Worm (Caenorhabditis elegans) whole organism, L1 larva: ENCODE measurements around the gene grl-8.
A peak's percentile ranks its signal among the peaks of the same experiment; 100 is the strongest.

Experiments used
- C04F5.9 ChIP-seq: sonication (generic microtip); optimal IDR thresholded peaks from 2 replicates; lab custom pipeline; 2016; ENCODE audit warnings: missing genetic modification characterization, missing compliant biosample characterization
- C34B4.2 ChIP-seq: sonication (generic microtip); optimal IDR thresholded peaks from 2 replicates; lab custom pipeline; 2017; ENCODE audit warnings: mild to moderate bottlenecking, missing genetic modification characterization, missing compliant biosample characterization
- F16B12.6 ChIP-seq: fragments of 150-350 bp; optimal IDR thresholded peaks from 2 replicates; lab custom pipeline; 2014; ENCODE audit warnings: missing biosample characterization, missing genetic modification characterization
- alr-1 ChIP-seq: fragments of 200-800 bp; sonication (Bioruptor generic); optimal IDR thresholded peaks from 2 replicates; lab custom pipeline; 2018; ENCODE audit warnings: borderline replicate concordance, mild to moderate bottlenecking, missing genetic modification characterization, missing compliant biosample characterization
- aly-2 ChIP-seq: fragments of 150-350 bp; optimal IDR thresholded peaks from 2 replicates; lab custom pipeline; 2014; ENCODE audit warnings: missing biosample characterization, missing genetic modification characterization
- ceh-63 ChIP-seq: fragments of 200-800 bp; sonication (Bioruptor generic); optimal IDR thresholded peaks from 2 replicates; lab custom pipeline; 2018; ENCODE audit warnings: mild to moderate bottlenecking, missing genetic modification characterization, missing compliant biosample characterization
- ceh-88 ChIP-seq: fragments of 200-800 bp; sonication (Bioruptor generic); IDR thresholded peaks from 2 replicates; pipeline ENCODE4 v1.3.6; 2022; ENCODE audit warnings: missing genetic modification characterization, missing compliant biosample characterization
- dsc-1 ChIP-seq: sonication (generic microtip); optimal IDR thresholded peaks from 2 replicates; lab custom pipeline; 2016; ENCODE audit warnings: mild to moderate bottlenecking, missing genetic modification characterization, missing compliant biosample characterization
- efl-1 ChIP-seq, 4 experiments: fragments of 150-350 bp; optimal IDR thresholded peaks in 3 of 4; peaks in 1 of 4; 1 replicate in 1 of 4; 2 replicates in 3 of 4; lab custom pipeline; 2014; ENCODE audit warnings: missing biosample characterization in 2 of 4, missing genetic modification characterization in 2 of 4, missing genetic modification reagents in 2 of 4
- egl-13 ChIP-seq: sonication (generic microtip); optimal IDR thresholded peaks from 2 replicates; lab custom pipeline; 2016; ENCODE audit warnings: missing genotype, missing genetic modification reagents, missing genetic modification characterization, missing compliant biosample characterization
- elt-2 ChIP-seq: sonication (generic microtip); optimal IDR thresholded peaks from 2 replicates; lab custom pipeline; 2016; ENCODE audit warnings: missing genetic modification characterization, mild to moderate bottlenecking, inconsistent platforms, missing compliant biosample characterization, missing genetic modification reagents
- fkh-10 ChIP-seq: sonication (generic microtip); optimal IDR thresholded peaks from 2 replicates; lab custom pipeline; 2017; ENCODE audit warnings: missing biosample characterization, missing genetic modification reagents, missing genetic modification characterization
- fkh-4 ChIP-seq: sonication (generic microtip); optimal IDR thresholded peaks from 2 replicates; lab custom pipeline; 2016; ENCODE audit warnings: missing compliant biosample characterization, missing genetic modification characterization, borderline replicate concordance
- fkh-8 ChIP-seq: sonication (generic microtip); optimal IDR thresholded peaks from 2 replicates; lab custom pipeline; 2016; ENCODE audit warnings: mild to moderate bottlenecking, missing genetic modification characterization, missing compliant biosample characterization
- fos-1 ChIP-seq: fragments of 150-350 bp; optimal IDR thresholded peaks from 2 replicates; lab custom pipeline; 2014; ENCODE audit warnings: missing biosample characterization, missing genetic modification characterization
- hlh-17 ChIP-seq: fragments of 200-800 bp; sonication (Bioruptor generic); optimal IDR thresholded peaks from 2 replicates; lab custom pipeline; 2018; ENCODE audit warnings: missing genetic modification characterization, mild to moderate bottlenecking, missing compliant biosample characterization, moderate library complexity, borderline replicate concordance
- hpl-2 ChIP-seq: fragments of 150-350 bp; optimal IDR thresholded peaks from 2 replicates; lab custom pipeline; 2014; ENCODE audit warnings: missing biosample characterization, missing genetic modification reagents, missing genetic modification characterization
- lin-13 ChIP-seq: fragments of 150-350 bp; optimal IDR thresholded peaks from 2 replicates; lab custom pipeline; 2014; ENCODE audit warnings: missing biosample characterization, missing genetic modification reagents, missing genetic modification characterization
- lin-14 ChIP-seq: fragments of 200-800 bp; sonication (Bioruptor generic); optimal IDR thresholded peaks from 2 replicates; lab custom pipeline; 2018; ENCODE audit warnings: mild to moderate bottlenecking, missing genetic modification characterization, moderate library complexity, missing compliant biosample characterization
- lin-35 ChIP-seq, 2 experiments: fragments of 150-350 bp; optimal IDR thresholded peaks; 2 replicates each; lab custom pipeline; 2014; ENCODE audit warnings: missing biosample characterization in 2 of 2, missing genetic modification characterization in 2 of 2, missing genetic modification reagents in 2 of 2
- mep-1 ChIP-seq: fragments of 150-350 bp; optimal IDR thresholded peaks from 2 replicates; lab custom pipeline; 2014; ENCODE audit warnings: missing biosample characterization, missing genetic modification characterization
- nhr-11 ChIP-seq: fragments of 150-350 bp; optimal IDR thresholded peaks from 2 replicates; lab custom pipeline; 2014; ENCODE audit warnings: missing biosample characterization, missing genetic modification characterization
- nhr-19 ChIP-seq: fragments of 200-800 bp; sonication (Bioruptor generic); conservative IDR thresholded peaks from 2 replicates; pipeline ENCODE4 v1.3.6; 2022; ENCODE audit warnings: missing genetic modification characterization, missing compliant biosample characterization
- nhr-20 ChIP-seq: sonication (generic microtip); optimal IDR thresholded peaks from 2 replicates; lab custom pipeline; 2016; ENCODE audit warnings: mild to moderate bottlenecking, missing genetic modification characterization, missing compliant biosample characterization
- nhr-28 ChIP-seq: fragments of 150-350 bp; optimal IDR thresholded peaks from 2 replicates; lab custom pipeline; 2014; ENCODE audit warnings: missing biosample characterization, missing genetic modification characterization
- nhr-47 ChIP-seq: sonication (generic microtip); optimal IDR thresholded peaks from 2 replicates; lab custom pipeline; 2016; ENCODE audit warnings: mild to moderate bottlenecking, missing genetic modification characterization, moderate library complexity, missing compliant biosample characterization
- nhr-77 ChIP-seq: fragments of 150-350 bp; optimal IDR thresholded peaks from 2 replicates; lab custom pipeline; 2014; ENCODE audit warnings: missing biosample characterization, missing genetic modification characterization
- nhr-84 ChIP-seq: sonication (generic microtip); optimal IDR thresholded peaks from 2 replicates; lab custom pipeline; 2017; ENCODE audit warnings: missing biosample characterization, missing genetic modification characterization
- nhr-90 ChIP-seq: sonication (generic microtip); optimal IDR thresholded peaks from 2 replicates; lab custom pipeline; 2016; ENCODE audit warnings: mild to moderate bottlenecking, missing genetic modification characterization, missing compliant biosample characterization; ENCODE audit not compliant: poor library complexity
- pax-3 ChIP-seq: fragments of 200-800 bp; sonication (Bioruptor generic); optimal IDR thresholded peaks from 2 replicates; lab custom pipeline; 2018; ENCODE audit warnings: mild to moderate bottlenecking, missing genetic modification characterization, moderate library complexity, missing compliant biosample characterization
- snpc-4 ChIP-seq: fragments of 150-350 bp; optimal IDR thresholded peaks from 2 replicates; lab custom pipeline; 2014; ENCODE audit warnings: missing biosample characterization, missing genetic modification characterization
- sup-37 ChIP-seq: fragments of 200-800 bp; sonication (Bioruptor generic); optimal IDR thresholded peaks from 2 replicates; lab custom pipeline; 2018; ENCODE audit warnings: mild to moderate bottlenecking, missing genetic modification characterization, missing compliant biosample characterization
- tbx-2 ChIP-seq: sonication (generic microtip); optimal IDR thresholded peaks from 2 replicates; lab custom pipeline; 2016; ENCODE audit warnings: missing genetic modification characterization, missing compliant biosample characterization
- tlp-1 ChIP-seq: fragments of 150-350 bp; optimal IDR thresholded peaks from 2 replicates; lab custom pipeline; 2014; ENCODE audit warnings: missing biosample characterization, missing genetic modification characterization
- unc-130 ChIP-seq: fragments of 150-350 bp; optimal IDR thresholded peaks from 2 replicates; lab custom pipeline; 2017; ENCODE audit warnings: missing biosample characterization, missing genetic modification characterization, inconsistent platforms
- unc-30 ChIP-seq: sonication (generic microtip); optimal IDR thresholded peaks from 2 replicates; lab custom pipeline; 2017; ENCODE audit warnings: missing biosample characterization, missing genetic modification characterization
- unc-86 ChIP-seq: sonication (generic microtip); optimal IDR thresholded peaks from 2 replicates; lab custom pipeline; 2016; ENCODE audit warnings: missing genetic modification characterization, missing compliant biosample characterization
- unc-98 ChIP-seq: fragments of 200-800 bp; sonication (Bioruptor generic); IDR thresholded peaks from 2 replicates; pipeline ENCODE4 v1.3.6; 2022; ENCODE audit warnings: missing genetic modification characterization, missing compliant biosample characterization
- zag-1 ChIP-seq: fragments of 150-350 bp; optimal IDR thresholded peaks from 2 replicates; lab custom pipeline; 2014; ENCODE audit warnings: missing biosample characterization, missing genetic modification characterization

Gene grl-8

ce11 chrV:6727222-6727621 lies 5.7 kb downstream of the grl-8 start, which contains the start of gene ZC487.1:
Gene ZC487.1 (plus strand): TSS chrV:6727522.
- no peak for TF ChIP-seq C04F5.9 (tag; lab: Kevin White, UChicago)
- TF ChIP-seq tlp-1: no peak
- no peak for TF ChIP-seq zag-1 (tag; lab: Kevin White, UChicago)
- no peak for TF ChIP-seq fkh-10 (GFP tag; lab: Kevin White, UChicago)
- TF ChIP-seq aly-2 (tag; lab: Kevin White, UChicago): no peak
- no peak for TF ChIP-seq F16B12.6 (tag; lab: Kevin White, UChicago)
- TF ChIP-seq ceh-63: no peak
- TF ChIP-seq lin-35 (GFP tag; optimal IDR thresholded peaks at IDR 0.05; lab: Kevin White, UChicago): no peak
- no peak for TF ChIP-seq unc-130 (tag; lab: Kevin White, UChicago)
- TF ChIP-seq hpl-2 (GFP tag; lab: Kevin White, UChicago): no peak
- TF ChIP-seq nhr-28 (tag; lab: Kevin White, UChicago): no peak
- no peak for TF ChIP-seq snpc-4 (tag; lab: Kevin White, UChicago)
- TF ChIP-seq lin-13 (GFP tag; lab: Kevin White, UChicago): no peak
- no peak for TF ChIP-seq lin-14 (GFP tag; lab: Kevin White, UChicago)
- no peak for TF ChIP-seq nhr-77 (tag; lab: Kevin White, UChicago)
- no peak for TF ChIP-seq sup-37 (GFP tag; lab: Kevin White, UChicago)
- no peak for TF ChIP-seq nhr-20 (tag; lab: Kevin White, UChicago)

ce11 chrV:6726279-6726678 lies 6.6 kb downstream of the grl-8 start:
- TF ChIP-seq nhr-19 (GFP tag; lab: Robert Waterston, UW): no peak
- TF ChIP-seq lin-13 (GFP tag; lab: Kevin White, UChicago): no peak
- TF ChIP-seq nhr-90 (tag; lab: Kevin White, UChicago): no peak
- no peak for TF ChIP-seq unc-98 (GFP tag; lab: Robert Waterston, UW)
- TF ChIP-seq unc-86: no peak
- no peak for TF ChIP-seq hlh-17
- no peak for TF ChIP-seq snpc-4 (tag; lab: Kevin White, UChicago)
- peak; percentile 85 for TF ChIP-seq dsc-1 (tag; lab: Kevin White, UChicago)
- peak; percentile 15 for TF ChIP-seq egl-13 (tag; lab: Kevin White, UChicago)
- no peak for TF ChIP-seq unc-30 (tag; lab: Kevin White, UChicago)
- TF ChIP-seq fkh-4: no peak
- TF ChIP-seq lin-14 (GFP tag; lab: Kevin White, UChicago): peak; percentile 52
- no peak for TF ChIP-seq efl-1 (optimal IDR thresholded peaks at IDR 0.05; lab: Kevin White, UChicago)
- TF ChIP-seq efl-1 (GFP tag; optimal IDR thresholded peaks at IDR 0.05 in 1 of 2; lab: Kevin White, UChicago): peak in 1 of 2 experiments; percentile 59
- TF ChIP-seq fkh-10 (GFP tag; lab: Kevin White, UChicago): no peak
- TF ChIP-seq fkh-8: peak; percentile 4
- no peak for TF ChIP-seq fos-1
- TF ChIP-seq ceh-88 (GFP tag; lab: Robert Waterston, UW): no peak
- TF ChIP-seq ceh-63: no peak

ce11 chrV:6722378-6722777 lies 10.5 kb downstream of the grl-8 start, which contains the start of gene ZC487.2:
Gene ZC487.2 (minus strand): TSS chrV:6722478.
- no peak for TF ChIP-seq fkh-8
- no peak for TF ChIP-seq mep-1 (tag; lab: Kevin White, UChicago)
- TF ChIP-seq tbx-2: no peak
- TF ChIP-seq alr-1 (tag; lab: Kevin White, UChicago): no peak
- TF ChIP-seq nhr-84 (tag; lab: Kevin White, UChicago): no peak
- no peak for TF ChIP-seq fkh-4
- no peak for TF ChIP-seq nhr-47 (tag; lab: Kevin White, UChicago)
- no peak for TF ChIP-seq C34B4.2
- no peak for TF ChIP-seq hlh-17
- TF ChIP-seq nhr-19 (GFP tag; lab: Robert Waterston, UW): no peak
- no peak for TF ChIP-seq pax-3
- TF ChIP-seq nhr-28 (tag; lab: Kevin White, UChicago): no peak
- TF ChIP-seq dsc-1 (tag; lab: Kevin White, UChicago): no peak
- TF ChIP-seq efl-1 (optimal IDR thresholded peaks at IDR 0.05; lab: Kevin White, UChicago): no peak
- no peak for TF ChIP-seq efl-1 (GFP tag; optimal IDR thresholded peaks at IDR 0.05 in 1 of 2; lab: Kevin White, UChicago)
- TF ChIP-seq nhr-77 (tag; lab: Kevin White, UChicago): no peak
- TF ChIP-seq unc-86: no peak
- no peak for TF ChIP-seq egl-13 (tag; lab: Kevin White, UChicago)
- TF ChIP-seq elt-2 (tag; lab: Kevin White, UChicago): no peak
- TF ChIP-seq nhr-11 (tag; lab: Kevin White, UChicago): no peak
